Worm (Caenorhabditis elegans): ENCODE results near the gene unc-116.

Gene unc-116

DNA sequence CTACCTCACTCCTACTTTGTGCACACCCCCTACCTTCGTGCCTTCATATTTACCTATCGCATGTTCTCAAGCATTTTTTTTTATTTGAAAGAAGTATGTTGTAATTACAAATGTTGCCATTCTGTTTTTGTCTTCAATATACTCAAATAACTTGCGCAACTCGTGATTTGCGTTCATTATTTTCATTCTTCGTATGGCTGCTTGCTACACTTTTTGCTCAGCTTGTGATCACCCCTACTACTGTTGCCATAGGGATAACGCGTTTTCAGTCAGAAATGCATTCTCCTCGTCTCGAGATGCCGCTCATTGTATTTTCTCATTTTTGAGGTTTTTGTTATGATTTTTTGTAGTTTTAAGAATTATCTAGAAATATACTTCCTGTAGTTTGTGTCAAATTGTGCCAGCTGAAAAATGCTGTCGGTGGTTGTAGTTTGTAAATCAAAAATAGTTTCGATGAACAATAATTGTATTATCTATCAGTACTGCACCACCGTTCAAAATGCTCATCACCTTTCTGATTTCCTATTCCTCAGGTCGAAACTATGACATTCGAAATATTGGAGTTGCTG is 32.2 kb downstream of the unc-116 start, which contains the start of gene F10E9.1:
Gene F10E9.1, plus strand, starts transcription at position 519 of the 569 bp plus-strand sequence.
- TF ChIP-seq snpc-4 (tag; optimal IDR thresholded peaks at IDR 0.05) (no peak), nhr-11 (tag; optimal IDR thresholded peaks at IDR 0.05) (peak; percentile 62), R02D3.7 (tag; optimal IDR thresholded peaks at IDR 0.05) (no peak)

DNA sequence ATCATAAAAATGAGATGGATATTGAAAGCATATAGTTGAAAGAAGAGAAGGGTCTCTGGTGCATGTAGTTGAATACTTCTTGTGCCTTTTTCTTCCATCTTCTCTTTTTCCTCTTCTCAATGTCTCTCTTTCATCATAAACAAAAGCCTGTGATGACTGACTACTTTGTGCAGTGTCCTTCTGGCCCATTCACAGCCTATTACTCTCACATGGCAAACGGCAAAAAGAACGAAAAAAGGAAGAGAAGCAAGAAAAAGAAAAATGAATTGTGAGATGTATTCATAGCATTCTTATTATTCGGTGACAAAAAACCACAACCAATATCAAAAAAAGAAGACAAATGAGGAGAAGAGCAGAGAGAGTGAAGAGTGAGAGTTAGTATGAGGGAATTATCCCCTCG is 33.7 kb downstream of the unc-116 start:
- TF ChIP-seq nfya-1 (tag; optimal IDR thresholded peaks at IDR 0.05; ENCODE audit: insufficient read depth) (peak; percentile 3), fkh-10 (GFP tag; optimal IDR thresholded peaks at IDR 0.05) (no peak)

DNA sequence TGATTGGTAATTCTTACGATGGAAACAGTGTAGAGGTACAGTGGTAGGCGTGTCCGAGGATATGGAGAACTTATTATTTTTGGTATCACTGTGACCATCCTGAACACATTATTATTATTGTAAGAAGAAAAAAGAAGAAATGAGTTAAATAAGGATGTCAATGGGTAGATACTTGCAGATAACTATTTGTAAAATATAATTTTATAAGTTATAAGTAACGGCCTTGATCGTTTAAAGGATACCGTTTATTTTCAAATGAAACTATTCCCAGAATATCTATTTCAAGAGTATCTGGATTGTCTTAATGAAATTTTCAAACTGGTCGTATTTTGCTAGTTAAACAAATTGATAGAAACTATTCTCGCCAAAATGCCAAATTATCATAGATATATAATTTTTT is 34.8 kb downstream of the unc-116 start, which contains the start of gene F10E9.10:
Gene F10E9.10, minus strand, starts transcription at position 101 of the 400 bp plus-strand sequence.
- TF ChIP-seq egl-5 (tag; optimal IDR thresholded peaks at IDR 0.05) (no peak), jun-1 (tag; optimal IDR thresholded peaks at IDR 0.05) (no peak), elt-2 (tag; optimal IDR thresholded peaks at IDR 0.05) (no peak), ZK546.5 (tag; optimal IDR thresholded peaks at IDR 0.05) (no peak), unc-62 (GFP tag; optimal IDR thresholded peaks at IDR 0.05) (no peak), snpc-4 (tag; optimal IDR thresholded peaks at IDR 0.05) (no peak), egl-27 (tag; optimal IDR thresholded peaks at IDR 0.05) (no peak), nhr-11 (tag; optimal IDR thresholded peaks at IDR 0.05) (no peak), nhr-77 (tag; optimal IDR thresholded peaks at IDR 0.05) (no peak), elt-1 (tag; optimal IDR thresholded peaks at IDR 0.05) (no peak), zag-1 (tag; optimal IDR thresholded peaks at IDR 0.05) (no peak), ama-1 (optimal IDR thresholded peaks at IDR 0.05) (no peak), eor-1 (tag; optimal IDR thresholded peaks at IDR 0.05) (no peak), lin-15B (tag; optimal IDR thresholded peaks at IDR 0.05) (no peak), nhr-23 (tag; optimal IDR thresholded peaks at IDR 0.05) (no peak), pha-4 (tag; optimal IDR thresholded peaks at IDR 0.05) (no peak), nhr-25 (tag; optimal IDR thresholded peaks at IDR 0.05) (no peak), nhr-12 (tag; optimal IDR thresholded peaks at IDR 0.05) (no peak)

DNA sequence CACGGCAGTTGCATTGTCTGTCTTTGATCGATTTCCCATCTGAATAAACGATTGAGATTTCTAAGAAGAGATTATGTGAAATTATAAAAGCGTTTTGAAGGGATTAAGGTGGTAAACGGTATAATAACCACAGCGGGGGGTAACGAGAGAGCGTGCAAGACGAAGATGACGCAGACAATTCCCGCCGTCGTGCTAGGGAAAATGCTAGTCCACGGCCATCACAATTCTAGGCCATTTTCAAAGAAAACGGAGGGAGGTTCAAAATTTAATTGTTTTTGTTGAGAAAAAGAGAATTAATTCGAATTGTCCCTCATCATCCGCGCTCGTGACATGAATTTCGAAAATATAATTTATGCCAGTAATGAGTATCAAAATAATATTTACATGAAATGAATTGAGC is 35.9 kb downstream of the unc-116 start, which contains the start of gene F10E9.11:
Gene F10E9.11, minus strand, starts transcription at position 161 of the 400 bp plus-strand sequence.
- no peak for TF ChIP-seq ZK546.5 (tag; optimal IDR thresholded peaks at IDR 0.05)
- TF ChIP-seq fkh-10 (GFP tag; optimal IDR thresholded peaks at IDR 0.05) = no peak
- peak; percentile 83 for TF ChIP-seq nhr-43 (tag; optimal IDR thresholded peaks at IDR 0.05; ENCODE audit: poor library complexity, severe bottlenecking)
- TF ChIP-seq elt-2 (tag; optimal IDR thresholded peaks at IDR 0.05) = peak; percentile 2
- TF ChIP-seq pqm-1 (tag; optimal IDR thresholded peaks at IDR 0.05) = peak; percentile 2
- peak; percentile 26 for TF ChIP-seq ceh-28 (tag; optimal IDR thresholded peaks at IDR 0.05)
- TF ChIP-seq snpc-4 (tag; optimal IDR thresholded peaks at IDR 0.05) = peak; percentile 76
- TF ChIP-seq unc-62 (GFP tag; optimal IDR thresholded peaks at IDR 0.05) = no peak
- no peak for TF ChIP-seq ceh-9 (tag; optimal IDR thresholded peaks at IDR 0.05)
- no peak for TF ChIP-seq ztf-4 (tag; optimal IDR thresholded peaks at IDR 0.05)
- TF ChIP-seq nhr-12 (tag; optimal IDR thresholded peaks at IDR 0.05) = no peak
- TF ChIP-seq nhr-77 (tag; optimal IDR thresholded peaks at IDR 0.05) = no peak
- TF ChIP-seq egl-5 (tag; optimal IDR thresholded peaks at IDR 0.05) = peak; percentile 64
- TF ChIP-seq nhr-23 (tag; optimal IDR thresholded peaks at IDR 0.05) = peak; percentile 84
- no peak for TF ChIP-seq elt-3 (tag; optimal IDR thresholded peaks at IDR 0.05)
- peak; percentile 40 for TF ChIP-seq lin-39 (tag; optimal IDR thresholded peaks at IDR 0.05)
- TF ChIP-seq hmg-11 (tag; optimal IDR thresholded peaks at IDR 0.05) = peak; percentile 61
- peak; percentile 84 for TF ChIP-seq lin-15B (tag; optimal IDR thresholded peaks at IDR 0.05)
- peak; percentile 76 for TF ChIP-seq nhr-25 (tag; optimal IDR thresholded peaks at IDR 0.05)
- peak; percentile 50 for TF ChIP-seq lsy-12 (tag; optimal IDR thresholded peaks at IDR 0.05)
- TF ChIP-seq nhr-76 (tag; optimal IDR thresholded peaks at IDR 0.05) = no peak
- TF ChIP-seq ama-1 (optimal IDR thresholded peaks at IDR 0.05) = peak; percentile 20
- peak; percentile 55 for TF ChIP-seq R02D3.7 (tag; optimal IDR thresholded peaks at IDR 0.05)
- no peak for TF ChIP-seq ztf-11 (tag; optimal IDR thresholded peaks at IDR 0.05)
- TF ChIP-seq nhr-67 (tag; optimal IDR thresholded peaks at IDR 0.05) = no peak
- TF ChIP-seq nfya-1 (tag; optimal IDR thresholded peaks at IDR 0.05; ENCODE audit: insufficient read depth) = peak; percentile 86
- no peak for TF ChIP-seq mdl-1 (tag; optimal IDR thresholded peaks at IDR 0.05)
- no peak for TF ChIP-seq eor-1 (tag; optimal IDR thresholded peaks at IDR 0.05)
- TF ChIP-seq skn-1 (tag; optimal IDR thresholded peaks at IDR 0.05) = no peak
- TF ChIP-seq pha-4 (tag; optimal IDR thresholded peaks at IDR 0.05) = peak; percentile 84
- no peak for TF ChIP-seq tbx-2 (tag; optimal IDR thresholded peaks at IDR 0.05)

Data from whole organism, L3 larva.